Worm (Caenorhabditis elegans): Measurements from ENCODE around the gene nhr-221.

ce11 chrV:3579795-3580194 is 44.6 kb upstream of the nhr-221 start:
- TF ChIP-seq lin-39 (tag; optimal IDR thresholded peaks at IDR 0.05), result no peak
- no peak for TF ChIP-seq nhr-12 (tag; optimal IDR thresholded peaks at IDR 0.05)
